Worm (Caenorhabditis elegans) whole organism, mixed stage, embryonic: ENCODE measurements around the gene Y66A7A.9.

Source experiments
- M03D4.4 ChIP-seq: sonication (generic microtip); optimal IDR thresholded peaks from 2 replicates; lab custom pipeline; 2017; ENCODE audit warnings: mild to moderate bottlenecking, missing genetic modification characterization, missing compliant biosample characterization
- bed-3 ChIP-seq: fragments of 200-800 bp; sonication (Bioruptor generic); optimal IDR thresholded peaks from 3 replicates; lab custom pipeline; 2018; ENCODE audit warnings: mild to moderate bottlenecking, missing genetic modification characterization, moderate library complexity, missing compliant biosample characterization
- ceh-39 ChIP-seq: fragments of 150-350 bp; optimal IDR thresholded peaks from 2 replicates; lab custom pipeline; 2014; ENCODE audit warnings: missing biosample characterization, missing genetic modification characterization
- ceh-43 ChIP-seq: fragments of 200-800 bp; sonication (Bioruptor generic); optimal IDR thresholded peaks from 2 replicates; lab custom pipeline; 2018; ENCODE audit warnings: mild to moderate bottlenecking, missing genetic modification characterization, moderate library complexity, missing compliant biosample characterization
- ceh-83 ChIP-seq: fragments of 200-800 bp; sonication (Bioruptor generic); optimal IDR thresholded peaks from 2 replicates; lab custom pipeline; 2018; ENCODE audit warnings: mild to moderate bottlenecking, missing genetic modification characterization, missing compliant biosample characterization
- ces-1 ChIP-seq: fragments of 150-350 bp; optimal IDR thresholded peaks from 2 replicates; lab custom pipeline; 2014; ENCODE audit warnings: missing biosample characterization, missing genetic modification reagents, missing genetic modification characterization
- cnd-1 ChIP-seq: fragments of 200-800 bp; sonication (Bioruptor generic); optimal IDR thresholded peaks from 2 replicates; lab custom pipeline; 2018; ENCODE audit warnings: mild to moderate bottlenecking, missing genetic modification characterization, missing compliant biosample characterization
- drap-1 ChIP-seq: fragments of 200-800 bp; sonication (Bioruptor generic); optimal IDR thresholded peaks from 3 replicates; lab custom pipeline; 2018; ENCODE audit warnings: mild to moderate bottlenecking, missing genetic modification characterization, missing compliant biosample characterization
- elt-1 ChIP-seq: sonication (generic microtip); optimal IDR thresholded peaks from 2 replicates; lab custom pipeline; 2017; ENCODE audit warnings: missing genetic modification characterization, mild to moderate bottlenecking, missing compliant biosample characterization, antibody characterized with exemption, moderate library complexity, borderline replicate concordance; ENCODE audit not compliant: insufficient read depth
- elt-3 ChIP-seq: fragments of 150-350 bp; optimal IDR thresholded peaks from 2 replicates; lab custom pipeline; 2014; ENCODE audit warnings: missing biosample characterization, missing genetic modification characterization
- flh-1 ChIP-seq: fragments of 200-800 bp; sonication (Bioruptor generic); optimal IDR thresholded peaks from 2 replicates; lab custom pipeline; 2018; ENCODE audit warnings: mild to moderate bottlenecking, missing genetic modification characterization, moderate library complexity, missing compliant biosample characterization
- ham-2 ChIP-seq: fragments of 200-800 bp; sonication (Bioruptor generic); optimal IDR thresholded peaks from 2 replicates; lab custom pipeline; 2018; ENCODE audit warnings: mild to moderate bottlenecking, missing genetic modification characterization, missing compliant biosample characterization
- hlh-1 ChIP-seq: fragments of 150-350 bp; optimal IDR thresholded peaks from 2 replicates; lab custom pipeline; 2014; ENCODE audit warnings: missing biosample characterization, missing genetic modification reagents, missing genetic modification characterization
- lin-13 ChIP-seq: fragments of 150-350 bp; optimal IDR thresholded peaks from 2 replicates; lab custom pipeline; 2014; ENCODE audit warnings: missing biosample characterization, missing genetic modification characterization
- lin-32 ChIP-seq: fragments of 200-800 bp; sonication (Bioruptor generic); optimal IDR thresholded peaks from 2 replicates; lab custom pipeline; 2018; ENCODE audit warnings: mild to moderate bottlenecking, missing genetic modification characterization, missing compliant biosample characterization
- lsy-2 ChIP-seq: fragments of 150-350 bp; optimal IDR thresholded peaks from 2 replicates; lab custom pipeline; 2014; ENCODE audit warnings: missing biosample characterization, missing genetic modification characterization
- mep-1 ChIP-seq: fragments of 150-350 bp; optimal IDR thresholded peaks from 2 replicates; lab custom pipeline; 2017; ENCODE audit warnings: missing biosample characterization, missing genetic modification reagents, missing genetic modification characterization, inconsistent platforms
- mls-2 ChIP-seq: sonication (generic microtip); optimal IDR thresholded peaks from 2 replicates; lab custom pipeline; 2016; ENCODE audit warnings: mild to moderate bottlenecking, missing genetic modification characterization, moderate library complexity, missing compliant biosample characterization
- nhr-12 ChIP-seq: fragments of 150-350 bp; optimal IDR thresholded peaks from 2 replicates; lab custom pipeline; 2014; ENCODE audit warnings: missing biosample characterization, missing genetic modification characterization
- nhr-2 ChIP-seq: fragments of 150-350 bp; optimal IDR thresholded peaks from 2 replicates; lab custom pipeline; 2014; ENCODE audit warnings: missing biosample characterization, missing genetic modification characterization
- nhr-237 ChIP-seq: fragments of 150-350 bp; optimal IDR thresholded peaks from 2 replicates; lab custom pipeline; 2014; ENCODE audit warnings: missing biosample characterization, missing genetic modification characterization
- nhr-28 ChIP-seq: fragments of 150-350 bp; optimal IDR thresholded peaks from 2 replicates; lab custom pipeline; 2014; ENCODE audit warnings: missing biosample characterization, missing genetic modification characterization
- nhr-76 ChIP-seq: sonication (generic microtip); optimal IDR thresholded peaks from 2 replicates; lab custom pipeline; 2017; ENCODE audit warnings: missing biosample characterization, missing genetic modification characterization
- pha-4 ChIP-seq: fragments of 150-350 bp; optimal IDR thresholded peaks from 2 replicates; lab custom pipeline; 2018; ENCODE audit warnings: missing biosample characterization, missing genetic modification reagents, missing genetic modification characterization
- sem-2 ChIP-seq: fragments of 200-800 bp; sonication (Bioruptor generic); optimal IDR thresholded peaks from 2 replicates; lab custom pipeline; 2018; ENCODE audit warnings: mild to moderate bottlenecking, missing genetic modification characterization, missing compliant biosample characterization
- snpc-4 ChIP-seq: fragments of 150-350 bp; optimal IDR thresholded peaks from 2 replicates; lab custom pipeline; 2014; ENCODE audit warnings: missing biosample characterization, missing genetic modification characterization
- tbx-8 ChIP-seq: fragments of 200-800 bp; sonication (Bioruptor generic); optimal IDR thresholded peaks from 2 replicates; lab custom pipeline; 2018; ENCODE audit warnings: mild to moderate bottlenecking, missing genetic modification characterization, moderate library complexity, missing compliant biosample characterization
- unc-120 ChIP-seq: sonication (generic microtip); optimal IDR thresholded peaks from 2 replicates; lab custom pipeline; 2017; ENCODE audit warnings: missing genetic modification characterization, missing compliant biosample characterization; ENCODE audit not compliant: poor library complexity, severe bottlenecking
- unc-39 ChIP-seq: fragments of 150-350 bp; optimal IDR thresholded peaks from 2 replicates; lab custom pipeline; 2014; ENCODE audit warnings: missing biosample characterization, missing genetic modification characterization
- unc-62 ChIP-seq: fragments of 150-350 bp; optimal IDR thresholded peaks from 2 replicates; lab custom pipeline; 2014; ENCODE audit warnings: missing biosample characterization, missing genetic modification reagents, missing genetic modification characterization
- zip-8 ChIP-seq: fragments of 150-350 bp; optimal IDR thresholded peaks from 2 replicates; lab custom pipeline; 2014; ENCODE audit warnings: missing biosample characterization, missing genetic modification characterization
- ztf-11 ChIP-seq: fragments of 150-350 bp; optimal IDR thresholded peaks from 2 replicates; lab custom pipeline; 2014; ENCODE audit warnings: missing biosample characterization, missing genetic modification characterization

Gene Y66A7A.9

DNA sequence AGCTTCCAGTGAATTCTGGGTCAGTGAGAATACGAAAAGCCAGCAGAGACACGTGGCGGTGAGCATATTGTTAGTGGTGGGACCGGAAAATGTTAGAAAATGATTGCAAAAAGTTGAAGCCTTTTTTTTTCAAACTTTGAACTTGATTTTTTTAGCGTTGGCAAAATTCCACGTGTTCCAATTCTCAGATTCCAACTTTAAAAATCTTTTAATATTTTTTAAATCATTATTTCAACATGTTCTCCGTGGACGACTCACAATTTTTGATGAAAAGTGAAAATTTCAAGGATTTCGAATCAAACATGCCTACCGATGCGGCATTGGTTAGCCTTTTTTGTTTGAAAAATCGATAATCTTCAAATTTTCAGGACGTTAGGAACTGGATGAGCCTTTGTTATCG is at the start of gene Y66A7A.9, which contains the start of gene Y66A7A.4:
Gene Y66A7A.9, minus strand, starts transcription at position 101 of the 400 bp plus-strand sequence.
Gene Y66A7A.4, plus strand, starts transcription at position 237 of the 400 bp plus-strand sequence.
- TF ChIP-seq mep-1, result no peak
- no peak for TF ChIP-seq nhr-28 (tag; lab: Kevin White, UChicago)
- TF ChIP-seq elt-3, result no peak
- TF ChIP-seq ztf-11 (tag; lab: Kevin White, UChicago), result no peak
- no peak for TF ChIP-seq hlh-1 (tag; lab: Kevin White, UChicago)
- no peak for TF ChIP-seq snpc-4 (tag; lab: Kevin White, UChicago)
- no peak for TF ChIP-seq lsy-2 (tag; lab: Kevin White, UChicago)
- TF ChIP-seq elt-1, result no peak
- TF ChIP-seq tbx-8, result no peak
- no peak for TF ChIP-seq ham-2 (GFP tag; lab: Kevin White, UChicago)
- no peak for TF ChIP-seq bed-3 (GFP tag; lab: Kevin White, UChicago)
- TF ChIP-seq zip-8 (tag; lab: Kevin White, UChicago), result no peak
- no peak for TF ChIP-seq unc-39 (tag; lab: Kevin White, UChicago)
- no peak for TF ChIP-seq ceh-83
- TF ChIP-seq drap-1 (GFP tag; lab: Kevin White, UChicago), result no peak
- no peak for TF ChIP-seq nhr-2 (tag; lab: Kevin White, UChicago)
- no peak for TF ChIP-seq ceh-43 (GFP tag; lab: Kevin White, UChicago)
- no peak for TF ChIP-seq pha-4 (tag; lab: Kevin White, UChicago)

DNA sequence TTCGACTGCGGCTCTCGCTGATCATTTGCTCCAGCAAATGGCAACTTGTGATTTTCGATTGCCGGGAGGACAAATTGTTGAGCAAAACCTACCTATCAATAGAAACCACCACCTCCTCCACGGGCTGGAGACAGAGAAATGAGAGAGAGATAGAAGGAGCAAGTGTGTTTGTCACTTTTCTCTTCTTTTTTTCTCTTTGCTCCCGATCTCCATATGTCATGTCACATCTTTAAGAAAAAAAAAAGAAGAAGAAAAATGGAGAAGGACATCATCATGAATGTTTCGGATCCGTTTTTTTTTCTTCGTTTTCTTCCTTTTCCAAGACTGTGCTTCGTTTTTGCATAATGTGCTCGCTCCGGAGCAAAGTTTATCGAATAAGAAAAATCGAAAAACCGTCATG is 48.5 kb upstream of the Y66A7A.9 start:
- TF ChIP-seq nhr-237 (tag; lab: Kevin White, UChicago) (no peak), ceh-39 (tag; lab: Kevin White, UChicago) (no peak), nhr-28 (tag; lab: Kevin White, UChicago) (no peak), lin-32 (GFP tag; lab: Kevin White, UChicago) (no peak), mls-2 (tag; lab: Kevin White, UChicago) (no peak), unc-62 (GFP tag; lab: Kevin White, UChicago) (no peak), unc-120 (no peak), ztf-11 (tag; lab: Kevin White, UChicago) (no peak), cnd-1 (tag; lab: Kevin White, UChicago) (no peak), lsy-2 (tag; lab: Kevin White, UChicago) (no peak), nhr-76 (tag; lab: Kevin White, UChicago) (no peak), elt-1 (no peak)

DNA sequence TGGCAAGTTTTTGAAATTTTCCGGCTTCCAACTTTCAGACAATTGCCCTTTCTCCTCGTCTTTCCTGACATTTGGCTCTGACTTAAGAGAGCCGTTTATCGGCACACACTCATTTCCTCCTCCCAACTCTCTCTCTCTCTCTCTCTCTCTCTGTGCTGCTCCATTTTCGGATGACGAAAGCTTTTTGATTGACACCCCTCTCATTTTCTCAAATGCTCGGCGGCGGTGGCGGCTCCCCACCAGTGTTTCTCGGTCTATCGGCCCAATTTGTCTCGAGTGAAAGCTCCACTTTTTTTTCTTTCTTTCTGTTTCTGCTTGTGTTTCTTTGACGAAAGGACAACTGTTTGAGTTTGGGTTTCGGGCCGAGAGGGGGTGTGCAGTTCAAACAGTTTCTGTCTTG is 47.5 kb upstream of the Y66A7A.9 start:
- TF ChIP-seq tbx-8, result no peak
- no peak for TF ChIP-seq cnd-1 (tag; lab: Kevin White, UChicago)
- no peak for TF ChIP-seq nhr-28 (tag; lab: Kevin White, UChicago)
- TF ChIP-seq unc-62 (GFP tag; lab: Kevin White, UChicago), result no peak
- TF ChIP-seq flh-1 (GFP tag; lab: Kevin White, UChicago), result no peak
- TF ChIP-seq ztf-11 (tag; lab: Kevin White, UChicago), result no peak
- no peak for TF ChIP-seq nhr-12 (tag; lab: Kevin White, UChicago)
- TF ChIP-seq bed-3 (GFP tag; lab: Kevin White, UChicago), result no peak
- no peak for TF ChIP-seq zip-8 (tag; lab: Kevin White, UChicago)
- no peak for TF ChIP-seq ces-1 (GFP tag; lab: Kevin White, UChicago)
- no peak for TF ChIP-seq unc-120
- TF ChIP-seq nhr-76 (tag; lab: Kevin White, UChicago), result no peak
- TF ChIP-seq ceh-83, result no peak
- no peak for TF ChIP-seq ceh-39 (tag; lab: Kevin White, UChicago)
- no peak for TF ChIP-seq sem-2
- TF ChIP-seq lsy-2 (tag; lab: Kevin White, UChicago), result no peak
- no peak for TF ChIP-seq M03D4.4 (tag; lab: Kevin White, UChicago)
- no peak for TF ChIP-seq lin-13
- TF ChIP-seq ham-2 (GFP tag; lab: Kevin White, UChicago), result no peak

DNA sequence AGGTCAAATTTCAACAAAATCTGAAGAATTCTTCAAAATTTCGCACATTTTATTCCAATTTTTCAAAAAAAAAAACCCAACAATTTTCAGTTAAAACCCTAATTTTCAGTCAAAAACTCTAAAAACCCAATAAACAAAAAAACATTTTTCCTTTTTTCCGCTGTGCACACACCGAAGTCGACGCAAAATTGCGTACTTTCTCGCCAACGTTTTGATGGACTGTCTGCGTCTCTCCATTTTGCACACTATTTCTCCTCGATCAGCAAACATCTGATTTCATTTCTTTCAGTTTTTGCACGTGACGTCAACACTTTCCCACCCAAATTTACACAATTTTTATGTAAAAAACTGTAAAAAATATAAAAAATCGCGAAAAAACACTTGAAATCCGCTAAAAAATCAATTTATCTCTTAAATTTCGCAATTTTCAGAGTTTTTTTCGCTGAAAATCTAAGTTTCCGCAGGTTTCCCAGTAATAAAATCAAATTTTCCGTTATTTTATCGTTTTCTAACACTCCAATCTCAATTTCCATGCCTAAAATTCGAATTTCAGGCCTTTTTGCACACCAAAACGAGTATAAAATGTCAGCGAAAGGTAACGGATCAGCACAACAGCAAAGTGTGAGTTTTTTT is 45.0 kb upstream of the Y66A7A.9 start, which contains the start of gene crh-1:
Gene crh-1, plus strand, starts transcription at position 583 of the 633 bp plus-strand sequence.
- TF ChIP-seq lin-13, result no peak
- TF ChIP-seq mep-1, result peak; percentile 70
- TF ChIP-seq drap-1 (GFP tag; lab: Kevin White, UChicago), result no peak
- no peak for TF ChIP-seq ham-2 (GFP tag; lab: Kevin White, UChicago)
- no peak for TF ChIP-seq unc-39 (tag; lab: Kevin White, UChicago)
- no peak for TF ChIP-seq ceh-43 (GFP tag; lab: Kevin White, UChicago)
- no peak for TF ChIP-seq flh-1 (GFP tag; lab: Kevin White, UChicago)
- TF ChIP-seq hlh-1 (tag; lab: Kevin White, UChicago), result peak; percentile 27
- no peak for TF ChIP-seq pha-4 (tag; lab: Kevin White, UChicago)
- peak; percentile 35 for TF ChIP-seq lsy-2 (tag; lab: Kevin White, UChicago)
- TF ChIP-seq lin-32 (GFP tag; lab: Kevin White, UChicago), result no peak
- TF ChIP-seq tbx-8, result no peak
- no peak for TF ChIP-seq elt-3
- no peak for TF ChIP-seq unc-62 (GFP tag; lab: Kevin White, UChicago)
- peak; percentile 54 for TF ChIP-seq nhr-237 (tag; lab: Kevin White, UChicago)
- TF ChIP-seq nhr-28 (tag; lab: Kevin White, UChicago), result no peak
- TF ChIP-seq ces-1 (GFP tag; lab: Kevin White, UChicago), result peak; percentile 54
- no peak for TF ChIP-seq nhr-76 (tag; lab: Kevin White, UChicago)
- TF ChIP-seq unc-120, result no peak
